Worm (Caenorhabditis elegans) whole organism, late embryonic: ENCODE results near the gene C56A3.5.

Experiments used
- C08G9.2 ChIP-seq: sonication (generic microtip); optimal IDR thresholded peaks from 2 replicates; lab custom pipeline; 2016; ENCODE audit warnings: mild to moderate bottlenecking, missing genetic modification characterization, moderate library complexity, missing compliant biosample characterization
- F13H6.1 ChIP-seq: sonication (generic microtip); optimal IDR thresholded peaks from 2 replicates; lab custom pipeline; 2016; ENCODE audit warnings: missing genetic modification characterization, missing compliant biosample characterization
- K02D7.2 ChIP-seq: sonication (generic microtip); optimal IDR thresholded peaks from 2 replicates; lab custom pipeline; 2017; ENCODE audit warnings: mild to moderate bottlenecking, missing genetic modification characterization, missing compliant biosample characterization
- T23F11.4 ChIP-seq: fragments of 200-800 bp; sonication (Bioruptor generic); optimal IDR thresholded peaks from 2 replicates; lab custom pipeline; 2018; ENCODE audit warnings: mild to moderate bottlenecking, missing genetic modification characterization, missing compliant biosample characterization
- Y22D7AL.16 ChIP-seq: sonication (generic microtip); optimal IDR thresholded peaks from 2 replicates; lab custom pipeline; 2016; ENCODE audit warnings: missing genetic modification characterization, missing compliant biosample characterization
- ahr-1 ChIP-seq: sonication (generic microtip); optimal IDR thresholded peaks from 2 replicates; lab custom pipeline; 2016; ENCODE audit warnings: missing genetic modification characterization, missing compliant biosample characterization
- ama-1 ChIP-seq: fragments of 150-350 bp; optimal IDR thresholded peaks from 2 replicates; lab custom pipeline; 2014
- ceh-14 ChIP-seq: sonication (generic microtip); optimal IDR thresholded peaks from 2 replicates; lab custom pipeline; 2016; ENCODE audit warnings: missing genotype, missing genetic modification characterization, missing compliant biosample characterization
- ceh-18 ChIP-seq: sonication (generic microtip); optimal IDR thresholded peaks from 2 replicates; lab custom pipeline; 2016; ENCODE audit warnings: missing genetic modification characterization, missing compliant biosample characterization
- ceh-22 ChIP-seq: sonication (generic microtip); optimal IDR thresholded peaks from 2 replicates; lab custom pipeline; 2017; ENCODE audit warnings: missing biosample characterization, missing genetic modification characterization
- ceh-24 ChIP-seq: sonication (generic microtip); optimal IDR thresholded peaks from 2 replicates; lab custom pipeline; 2016; ENCODE audit warnings: mild to moderate bottlenecking, missing genetic modification characterization, missing compliant biosample characterization
- ceh-31 ChIP-seq: sonication (generic microtip); optimal IDR thresholded peaks from 2 replicates; lab custom pipeline; 2016; ENCODE audit warnings: missing genetic modification characterization, missing compliant biosample characterization
- ceh-34 ChIP-seq: sonication (generic microtip); optimal IDR thresholded peaks from 2 replicates; lab custom pipeline; 2016; ENCODE audit warnings: mild to moderate bottlenecking, missing genetic modification characterization, missing compliant biosample characterization
- ceh-45 ChIP-seq: fragments of 200-800 bp; sonication (Bioruptor generic); IDR thresholded peaks from 2 replicates; pipeline ENCODE4 v1.3.6; 2022; ENCODE audit warnings: missing genetic modification reagents, missing genetic modification characterization, missing compliant biosample characterization
- ceh-48 ChIP-seq: sonication (generic microtip); optimal IDR thresholded peaks from 2 replicates; lab custom pipeline; 2016; ENCODE audit warnings: missing genetic modification characterization, inconsistent platforms, missing compliant biosample characterization
- ceh-6 ChIP-seq: fragments of 200-800 bp; sonication (Bioruptor generic); optimal IDR thresholded peaks from 2 replicates; lab custom pipeline; 2018; ENCODE audit warnings: mild to moderate bottlenecking, missing genetic modification characterization, missing compliant biosample characterization
- ceh-9 ChIP-seq: sonication (generic microtip); optimal IDR thresholded peaks from 2 replicates; lab custom pipeline; 2016; ENCODE audit warnings: mild to moderate bottlenecking, missing genetic modification characterization, inconsistent platforms, missing compliant biosample characterization
- che-1 ChIP-seq: sonication (generic microtip); optimal IDR thresholded peaks from 2 replicates; lab custom pipeline; 2016; ENCODE audit warnings: mild to moderate bottlenecking, missing genetic modification characterization, missing compliant biosample characterization
- dmd-4 ChIP-seq: sonication (generic microtip); optimal IDR thresholded peaks from 2 replicates; lab custom pipeline; 2016; ENCODE audit warnings: borderline replicate concordance, missing genetic modification characterization, missing compliant biosample characterization
- elt-2 ChIP-seq: sonication (generic microtip); optimal IDR thresholded peaks from 2 replicates; lab custom pipeline; 2016; ENCODE audit warnings: missing genetic modification reagents, missing genetic modification characterization, missing compliant biosample characterization
- elt-4 ChIP-seq: sonication (generic microtip); optimal IDR thresholded peaks from 2 replicates; lab custom pipeline; 2016; ENCODE audit warnings: missing genetic modification characterization, missing compliant biosample characterization
- ets-4 ChIP-seq: sonication (generic microtip); optimal IDR thresholded peaks from 2 replicates; lab custom pipeline; 2016; ENCODE audit warnings: missing genetic modification characterization, missing compliant biosample characterization
- eyg-1 ChIP-seq: sonication (generic microtip); optimal IDR thresholded peaks from 2 replicates; lab custom pipeline; 2016; ENCODE audit warnings: missing genotype, missing genetic modification characterization, missing compliant biosample characterization
- fax-1 ChIP-seq: sonication (generic microtip); optimal IDR thresholded peaks from 2 replicates; lab custom pipeline; 2016; ENCODE audit warnings: missing genotype, missing genetic modification characterization, missing compliant biosample characterization
- gmeb-2 ChIP-seq: sonication (generic microtip); optimal IDR thresholded peaks from 2 replicates; lab custom pipeline; 2016; ENCODE audit warnings: missing genetic modification characterization, inconsistent platforms, missing compliant biosample characterization
- hlh-13 ChIP-seq: fragments of 200-800 bp; sonication (Bioruptor generic); optimal IDR thresholded peaks from 2 replicates; lab custom pipeline; 2018; ENCODE audit warnings: mild to moderate bottlenecking, missing genetic modification characterization, missing compliant biosample characterization
- hlh-6 ChIP-seq: sonication (generic microtip); optimal IDR thresholded peaks from 2 replicates; lab custom pipeline; 2016; ENCODE audit warnings: missing genotype, missing genetic modification characterization, missing compliant biosample characterization
- hlh-8 ChIP-seq: sonication (generic microtip); optimal IDR thresholded peaks from 2 replicates; lab custom pipeline; 2016; ENCODE audit warnings: missing genotype, missing genetic modification characterization, missing compliant biosample characterization
- lim-6 ChIP-seq: sonication (generic microtip); optimal IDR thresholded peaks from 2 replicates; lab custom pipeline; 2016; ENCODE audit warnings: missing genetic modification characterization, missing compliant biosample characterization
- lin-11 ChIP-seq: fragments of 200-800 bp; sonication (Bioruptor generic); optimal IDR thresholded peaks from 2 replicates; lab custom pipeline; 2018; ENCODE audit warnings: mild to moderate bottlenecking, missing genetic modification characterization, missing compliant biosample characterization
- madf-2 ChIP-seq: sonication (generic microtip); optimal IDR thresholded peaks from 2 replicates; lab custom pipeline; 2017; ENCODE audit warnings: missing genetic modification characterization, missing compliant biosample characterization
- mec-3 ChIP-seq: sonication (generic microtip); optimal IDR thresholded peaks from 2 replicates; lab custom pipeline; 2016; ENCODE audit warnings: borderline replicate concordance, missing genetic modification characterization, missing compliant biosample characterization
- nfya-1 ChIP-seq: sonication (generic microtip); optimal IDR thresholded peaks from 2 replicates; lab custom pipeline; 2017; ENCODE audit warnings: missing genetic modification characterization, mild to moderate bottlenecking, missing compliant biosample characterization, antibody characterized with exemption, moderate library complexity
- nhr-232 ChIP-seq: sonication (generic microtip); optimal IDR thresholded peaks from 2 replicates; lab custom pipeline; 2016; ENCODE audit warnings: missing genetic modification characterization, missing compliant biosample characterization
- npax-4 ChIP-seq: sonication (generic microtip); optimal IDR thresholded peaks from 2 replicates; lab custom pipeline; 2016; ENCODE audit warnings: missing genetic modification characterization, missing compliant biosample characterization
- odd-2 ChIP-seq: sonication (generic microtip); optimal IDR thresholded peaks from 2 replicates; lab custom pipeline; 2017; ENCODE audit warnings: antibody characterized with exemption, mild to moderate bottlenecking, missing genetic modification characterization, missing compliant biosample characterization
- pax-1 ChIP-seq: fragments of 150-350 bp; optimal IDR thresholded peaks from 2 replicates; lab custom pipeline; 2014; ENCODE audit warnings: missing biosample characterization, missing genetic modification characterization
- pha-2 ChIP-seq: sonication (generic microtip); optimal IDR thresholded peaks from 2 replicates; lab custom pipeline; 2017; ENCODE audit warnings: mild to moderate bottlenecking, missing genetic modification characterization, missing compliant biosample characterization
- pros-1 ChIP-seq: fragments of 150-350 bp; optimal IDR thresholded peaks from 2 replicates; lab custom pipeline; 2014; ENCODE audit warnings: missing biosample characterization, missing genetic modification reagents, missing genetic modification characterization
- ref-2 ChIP-seq: sonication (generic microtip); optimal IDR thresholded peaks from 2 replicates; lab custom pipeline; 2016; ENCODE audit warnings: missing genetic modification characterization, missing compliant biosample characterization
- rnt-1 ChIP-seq: sonication (generic microtip); optimal IDR thresholded peaks from 2 replicates; lab custom pipeline; 2016; ENCODE audit warnings: missing genetic modification characterization, missing compliant biosample characterization
- sox-2 ChIP-seq: fragments of 200-800 bp; sonication (Bioruptor generic); IDR thresholded peaks from 2 replicates; pipeline ENCODE4 v1.3.6; 2022; ENCODE audit warnings: missing genetic modification reagents, missing genetic modification characterization, missing compliant biosample characterization
- sox-4 ChIP-seq: sonication (generic microtip); optimal IDR thresholded peaks from 2 replicates; lab custom pipeline; 2017; ENCODE audit warnings: mild to moderate bottlenecking, missing genetic modification characterization, inconsistent platforms, missing compliant biosample characterization
- syd-9 ChIP-seq: sonication (generic microtip); optimal IDR thresholded peaks from 2 replicates; lab custom pipeline; 2016; ENCODE audit warnings: mild to moderate bottlenecking, missing genetic modification characterization, moderate library complexity, missing compliant biosample characterization
- tbx-2 ChIP-seq: sonication (generic microtip); optimal IDR thresholded peaks from 2 replicates; lab custom pipeline; 2016; ENCODE audit warnings: missing genetic modification characterization, missing compliant biosample characterization
- tbx-7 ChIP-seq: sonication (generic microtip); optimal IDR thresholded peaks from 2 replicates; lab custom pipeline; 2016; ENCODE audit warnings: missing genotype, missing genetic modification characterization, missing compliant biosample characterization
- ttx-3 ChIP-seq: sonication (generic microtip); optimal IDR thresholded peaks from 2 replicates; lab custom pipeline; 2016; ENCODE audit warnings: missing genetic modification reagents, missing genetic modification characterization, missing compliant biosample characterization
- unc-3 ChIP-seq, 2 experiments: fragments of 200-800 bp in 1 of 2; sonication (Bioruptor generic) in 1 of 2; sonication (generic microtip) in 1 of 2; conservative IDR thresholded peaks in 1 of 2; optimal IDR thresholded peaks in 1 of 2; 2 replicates each; pipeline versions ENCODE4 v1.3.6 to Lab custom; 2016 to 2022; ENCODE audit warnings: missing compliant biosample characterization in 2 of 2, missing genetic modification characterization in 2 of 2, missing genetic modification reagents in 1 of 2
- unc-42 ChIP-seq: sonication (generic microtip); optimal IDR thresholded peaks from 2 replicates; lab custom pipeline; 2016; ENCODE audit warnings: missing genotype, missing genetic modification characterization, missing compliant biosample characterization
- unc-55 ChIP-seq: sonication (generic microtip); optimal IDR thresholded peaks from 2 replicates; lab custom pipeline; 2017; ENCODE audit warnings: missing biosample characterization, missing genetic modification reagents, missing genetic modification characterization
- ztf-16 ChIP-seq: sonication (generic microtip); optimal IDR thresholded peaks from 2 replicates; lab custom pipeline; 2017; ENCODE audit warnings: missing genetic modification characterization, missing compliant biosample characterization

Gene C56A3.5

DNA sequence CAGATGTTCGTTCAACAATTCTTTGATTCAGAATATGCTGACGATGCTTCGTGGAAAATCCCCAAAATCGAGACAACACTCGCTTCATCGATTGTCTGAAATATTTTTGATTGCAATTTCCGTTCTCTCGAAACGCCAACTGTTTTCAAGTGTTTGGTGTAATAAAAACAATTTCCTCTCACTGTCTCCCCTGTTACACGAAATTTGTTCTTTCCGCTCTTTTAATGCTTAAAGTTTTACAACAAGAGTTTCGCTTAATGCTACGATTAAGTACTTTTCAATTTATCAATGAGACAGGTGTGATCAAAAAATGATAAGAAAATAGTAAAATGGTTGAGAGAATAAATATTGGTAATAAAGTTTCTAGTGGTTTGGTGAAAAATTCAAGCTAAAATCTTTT lies 4.5 kb downstream of the C56A3.5 start, which contains the start of gene C56A3.6:
Gene C56A3.6 (minus strand): TSS at position 101 of the 400 bp plus-strand sequence.
- TF ChIP-seq ahr-1 (no peak), F13H6.1 (tag; lab: Kevin White, UChicago) (no peak), sox-2 (GFP tag; lab: Robert Waterston, UW) (no peak), ceh-22 (tag; lab: Kevin White, UChicago) (no peak), madf-2 (no peak)

- TF ChIP-seq C08G9.2 = peak; percentile 97
- TF ChIP-seq ceh-18 = peak; percentile 48
- no peak for TF ChIP-seq T23F11.4 (GFP tag; lab: Kevin White, UChicago)
- TF ChIP-seq sox-2 (GFP tag; lab: Robert Waterston, UW) = no peak
- no peak for TF ChIP-seq ceh-45 (GFP tag; lab: Robert Waterston, UW)
- TF ChIP-seq ceh-9 (tag; lab: Kevin White, UChicago) = no peak
- TF ChIP-seq ceh-6 (GFP tag; lab: Kevin White, UChicago) = no peak
- TF ChIP-seq dmd-4 = no peak
- TF ChIP-seq che-1 (tag; lab: Kevin White, UChicago) = no peak
- TF ChIP-seq ceh-48 (tag; lab: Kevin White, UChicago) = peak; percentile 13
- no peak for TF ChIP-seq ceh-22 (tag; lab: Kevin White, UChicago)
- no peak for TF ChIP-seq Y22D7AL.16 (tag; lab: Kevin White, UChicago)
- TF ChIP-seq sox-4 = no peak
- TF ChIP-seq eyg-1 = peak; percentile 10
- TF ChIP-seq syd-9 (tag; lab: Kevin White, UChicago) = no peak
- TF ChIP-seq unc-55 = no peak
- TF ChIP-seq elt-2 (tag; lab: Kevin White, UChicago) = peak; percentile 81
- TF ChIP-seq pax-1 = no peak
- TF ChIP-seq ceh-34 (tag; lab: Kevin White, UChicago) = peak; percentile 46
- no peak for TF ChIP-seq ahr-1
- no peak for TF ChIP-seq npax-4 (tag; lab: Kevin White, UChicago)
- TF ChIP-seq tbx-7 = peak; percentile 86
- no peak for TF ChIP-seq pros-1 (tag; lab: Kevin White, UChicago)
- no peak for TF ChIP-seq hlh-13 (GFP tag; lab: Kevin White, UChicago)
- peak; percentile 72 for TF ChIP-seq unc-42 (tag; lab: Kevin White, UChicago)
- peak; percentile 41 for TF ChIP-seq fax-1
- TF ChIP-seq tbx-2 (tag; lab: Kevin White, UChicago) = peak; percentile 66
- peak; percentile 89 for TF ChIP-seq ceh-31 (tag; lab: Kevin White, UChicago)
- peak; percentile 65 for TF ChIP-seq rnt-1 (tag; lab: Kevin White, UChicago)
- no peak for TF ChIP-seq ztf-16 (tag; lab: Kevin White, UChicago)
- no peak for TF ChIP-seq gmeb-2 (tag; lab: Kevin White, UChicago)
- peak; percentile 82 for TF ChIP-seq ref-2 (tag; lab: Kevin White, UChicago)
- TF ChIP-seq K02D7.2 = no peak
- no peak for TF ChIP-seq unc-3 (GFP tag; conservative IDR thresholded peaks at IDR 0.05; lab: Robert Waterston, UW)
- no peak for TF ChIP-seq unc-3 (tag; optimal IDR thresholded peaks at IDR 0.05; lab: Kevin White, UChicago)
- TF ChIP-seq nfya-1 = peak; percentile 26
- TF ChIP-seq ets-4 (tag; lab: Kevin White, UChicago) = peak; percentile 83
- TF ChIP-seq ama-1 (lab: Kevin White, UChicago) = no peak
- peak; percentile 80 for TF ChIP-seq mec-3 (tag; lab: Kevin White, UChicago)
- TF ChIP-seq pha-2 = no peak
- no peak for TF ChIP-seq hlh-6 (tag; lab: Kevin White, UChicago)
- no peak for TF ChIP-seq nhr-232
- peak; percentile 55 for TF ChIP-seq hlh-8 (tag; lab: Kevin White, UChicago)
- TF ChIP-seq ceh-24 (tag; lab: Kevin White, UChicago) = no peak
- no peak for TF ChIP-seq odd-2 (tag; lab: Kevin White, UChicago)
- TF ChIP-seq ceh-14 (tag; lab: Kevin White, UChicago) = peak; percentile 63
- TF ChIP-seq lin-11 (tag; lab: Kevin White, UChicago) = no peak
- TF ChIP-seq lim-6 (tag; lab: Kevin White, UChicago) = no peak
- no peak for TF ChIP-seq elt-4 (tag; lab: Kevin White, UChicago)
- TF ChIP-seq ttx-3 (tag; lab: Kevin White, UChicago) = no peak
Measured at ce11 chrV:13556746-13557145, 5.0 kb downstream of the C56A3.5 start, which contains the start of gene cav-2. cav-2 (plus strand) TSS chrV:13557104.
